Worm (Caenorhabditis elegans) whole organism, midembryonic: ENCODE results near the gene abcf-3.
"Not testable (repeated sequence)": the region's sequence is repeated elsewhere in the genome, so short reads cannot be mapped to it uniquely, and the experiment has no call there.

ENCODE experiments used
- T22C8.4 ChIP-seq: fragments of 200-800 bp; sonication (Bioruptor generic); IDR thresholded peaks from 2 replicates; pipeline ENCODE4 v1.3.6; 2022; ENCODE audit warnings: missing genetic modification characterization, missing compliant biosample characterization
- cog-1 ChIP-seq: sonication (generic microtip); optimal IDR thresholded peaks from 2 replicates; lab custom pipeline; 2016; ENCODE audit warnings: missing genetic modification characterization, missing compliant biosample characterization
- klf-2 ChIP-seq: fragments of 200-800 bp; sonication (Bioruptor generic); conservative IDR thresholded peaks from 2 replicates; pipeline ENCODE4 v1.3.6; 2022; ENCODE audit warnings: missing genetic modification reagents, missing genetic modification characterization, missing compliant biosample characterization
- ref-1 ChIP-seq: fragments of 200-800 bp; sonication (Bioruptor generic); conservative IDR thresholded peaks from 2 replicates; pipeline ENCODE4 v1.3.6; 2022; ENCODE audit warnings: missing genetic modification reagents, missing genetic modification characterization, missing compliant biosample characterization
- ztf-29 ChIP-seq: fragments of 200-800 bp; sonication (Bioruptor generic); IDR thresholded peaks from 2 replicates; pipeline ENCODE4 v1.3.6; 2022; ENCODE audit warnings: missing genetic modification reagents, missing genetic modification characterization, missing compliant biosample characterization

- TF ChIP-seq klf-2 (GFP tag; lab: Robert Waterston, UW); cog-1 (tag; lab: Kevin White, UChicago); ztf-29 (GFP tag; lab: Robert Waterston, UW); ref-1 (GFP tag; lab: Robert Waterston, UW); T22C8.4 (GFP tag; lab: Robert Waterston, UW): not testable (repeated sequence)
Observed at ce11 chrIII:6133389-6133789, 39.8 kb upstream of the abcf-3 start.
